Worm (Caenorhabditis elegans): Measurements from ENCODE around the gene cbp-1.

DNA sequence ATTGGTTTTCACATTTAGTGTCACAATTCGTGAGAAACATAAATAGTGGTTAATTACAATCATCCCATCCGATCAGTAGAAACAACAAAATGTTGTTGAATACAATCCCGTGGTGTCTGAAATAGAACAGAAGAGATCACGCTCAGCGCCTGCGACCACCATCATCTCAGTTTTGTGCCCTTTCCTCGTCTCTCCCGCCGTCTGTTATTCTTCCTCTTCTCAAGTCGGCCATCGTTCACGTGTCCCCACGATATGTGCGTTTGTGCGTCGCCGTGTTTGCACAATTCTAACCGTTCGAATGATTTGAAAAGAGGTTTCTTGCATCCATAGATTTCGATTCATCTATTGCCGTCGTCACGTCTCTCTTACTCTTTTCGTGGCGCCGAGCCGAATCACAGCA is 52.5 kb downstream of the cbp-1 start, which contains the start of gene panl-3:
- TF ChIP-seq him-1 (tag; optimal IDR thresholded peaks at IDR 0.05) (no peak), W03F9.2 (tag; optimal IDR thresholded peaks at IDR 0.05) (no peak)

Data from whole organism, L4/young adult.